Worm (Caenorhabditis elegans) whole organism, late embryonic: ENCODE results near the gene clec-136.

Experiments
- dmd-4 ChIP-seq: sonication (generic microtip); optimal IDR thresholded peaks from 2 replicates; lab custom pipeline; 2016; ENCODE audit warnings: borderline replicate concordance, missing genetic modification characterization, missing compliant biosample characterization
- elt-2 ChIP-seq: sonication (generic microtip); optimal IDR thresholded peaks from 2 replicates; lab custom pipeline; 2016; ENCODE audit warnings: missing genetic modification reagents, missing genetic modification characterization, missing compliant biosample characterization
- ets-4 ChIP-seq: sonication (generic microtip); optimal IDR thresholded peaks from 2 replicates; lab custom pipeline; 2016; ENCODE audit warnings: missing genetic modification characterization, missing compliant biosample characterization
- fax-1 ChIP-seq: sonication (generic microtip); optimal IDR thresholded peaks from 2 replicates; lab custom pipeline; 2016; ENCODE audit warnings: missing genotype, missing genetic modification characterization, missing compliant biosample characterization
- fkh-6 ChIP-seq: sonication (generic microtip); optimal IDR thresholded peaks from 2 replicates; lab custom pipeline; 2016; ENCODE audit warnings: missing genetic modification characterization, missing compliant biosample characterization
- hlh-8 ChIP-seq: sonication (generic microtip); optimal IDR thresholded peaks from 2 replicates; lab custom pipeline; 2016; ENCODE audit warnings: missing genotype, missing genetic modification characterization, missing compliant biosample characterization
- nfya-1 ChIP-seq: sonication (generic microtip); optimal IDR thresholded peaks from 2 replicates; lab custom pipeline; 2017; ENCODE audit warnings: missing genetic modification characterization, mild to moderate bottlenecking, missing compliant biosample characterization, antibody characterized with exemption, moderate library complexity
- tbx-2 ChIP-seq: sonication (generic microtip); optimal IDR thresholded peaks from 2 replicates; lab custom pipeline; 2016; ENCODE audit warnings: missing genetic modification characterization, missing compliant biosample characterization
- unc-55 ChIP-seq: sonication (generic microtip); optimal IDR thresholded peaks from 2 replicates; lab custom pipeline; 2017; ENCODE audit warnings: missing biosample characterization, missing genetic modification reagents, missing genetic modification characterization

DNA sequence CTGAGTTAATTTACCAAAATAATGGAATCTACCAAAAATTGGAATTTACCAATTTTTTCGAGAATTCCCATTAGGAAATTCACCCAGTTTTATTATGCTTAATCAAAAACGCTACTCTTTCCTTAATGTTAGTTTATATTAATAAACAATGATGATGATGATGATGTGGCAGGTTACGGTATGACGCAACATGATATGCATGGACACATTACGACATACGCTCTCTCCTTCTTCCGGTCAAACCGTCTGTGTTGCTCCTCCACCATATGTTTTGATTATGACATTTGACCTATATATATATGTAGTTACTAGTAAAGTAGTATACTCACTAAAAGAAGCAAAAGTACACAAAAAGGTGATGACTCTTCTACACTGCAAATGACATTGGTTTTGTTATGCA lies 39.0 kb downstream of the clec-136 start:
- TF ChIP-seq nfya-1 (tag; lab: Kevin White, UChicago), result no peak
- peak; percentile 30 for TF ChIP-seq tbx-2 (tag; lab: Kevin White, UChicago)
- no peak for TF ChIP-seq hlh-8 (tag; lab: Kevin White, UChicago)
- TF ChIP-seq elt-2 (tag; lab: Kevin White, UChicago), result no peak
- TF ChIP-seq dmd-4, result no peak
- no peak for TF ChIP-seq fkh-6 (tag; lab: Kevin White, UChicago)
- TF ChIP-seq unc-55 (GFP tag; lab: Kevin White, UChicago), result no peak
- TF ChIP-seq fax-1 (tag; lab: Kevin White, UChicago), result no peak
- no peak for TF ChIP-seq ets-4 (tag; lab: Kevin White, UChicago)
